ENCODE assay signal across 7 worm cellular contexts in genomic region chrIV:5603321-5603720, ce11.
TF ChIP-seq lines count a peak whose summit lies in the region.

No protein-coding gene starts in this region.

TF ChIP-seq in whole organism, L1 larva, 84 proteins besides CTCF, POLR2A, EP300 and RAD21 (continues in another document):
- TF ChIP-seq blmp-1 (tag; optimal IDR thresholded peaks at IDR 0.05; lab: Kevin White, UChicago), result no peak
- no peak for TF ChIP-seq Y116A8C.19 (tag; optimal IDR thresholded peaks at IDR 0.05; lab: Kevin White, UChicago; ENCODE audit: borderline replicate concordance)
- TF ChIP-seq nhr-237 (tag; optimal IDR thresholded peaks at IDR 0.05; lab: Kevin White, UChicago), result no peak
- no peak for TF ChIP-seq skn-1 (tag; optimal IDR thresholded peaks at IDR 0.05; lab: Kevin White, UChicago)
- peak; percentile 35 for TF ChIP-seq tbx-2 (tag; optimal IDR thresholded peaks at IDR 0.05; lab: Kevin White, UChicago)
- no peak for TF ChIP-seq mdl-1 (tag; optimal IDR thresholded peaks at IDR 0.05; lab: Kevin White, UChicago)
- no peak for TF ChIP-seq elt-2 (tag; optimal IDR thresholded peaks at IDR 0.05; lab: Kevin White, UChicago)
- peak; percentile 7 for TF ChIP-seq jun-1 (tag; optimal IDR thresholded peaks at IDR 0.05; lab: Kevin White, UChicago)
- no peak; the same call in 1 of the 2 replicates for TF ChIP-seq nhr-19 (GFP tag; conservative IDR thresholded peaks at IDR 0.05; lab: Robert Waterston, UW)
- no peak for TF ChIP-seq nhr-28 (tag; optimal IDR thresholded peaks at IDR 0.05; lab: Kevin White, UChicago)
- TF ChIP-seq ztf-11 (tag; optimal IDR thresholded peaks at IDR 0.05; lab: Kevin White, UChicago), result no peak
- no peak for TF ChIP-seq nhr-20 (tag; optimal IDR thresholded peaks at IDR 0.05; lab: Kevin White, UChicago)
- no peak for TF ChIP-seq elt-3 (tag; optimal IDR thresholded peaks at IDR 0.05; lab: Kevin White, UChicago)

TF ChIP-seq in whole organism, L2 larva, 48 proteins besides CTCF, POLR2A, EP300 and RAD21:
- TF ChIP-seq nhr-77 (tag; optimal IDR thresholded peaks at IDR 0.05; lab: Kevin White, UChicago) (no peak), sma-9 (GFP tag; optimal IDR thresholded peaks at IDR 0.05; lab: Kevin White, UChicago) (peak; percentile 53), sma-9 (tag; optimal IDR thresholded peaks at IDR 0.05; lab: Kevin White, UChicago) (no peak), zag-1 (tag; optimal IDR thresholded peaks at IDR 0.05; lab: Kevin White, UChicago) (no peak), unc-62 (GFP tag; optimal IDR thresholded peaks at IDR 0.05; lab: Kevin White, UChicago) (no peak), skn-1 (tag; optimal IDR thresholded peaks at IDR 0.05; lab: Kevin White, UChicago) (no peak), nhr-129 (tag; optimal IDR thresholded peaks at IDR 0.05; lab: Kevin White, UChicago) (peak; percentile 75), lsy-2 (tag; optimal IDR thresholded peaks at IDR 0.05; lab: Kevin White, UChicago) (peak in 1 of 2 experiments; percentile 4), blmp-1 (tag; optimal IDR thresholded peaks at IDR 0.05; lab: Kevin White, UChicago; ENCODE audit: insufficient read depth) (no peak), sma-3 (GFP tag; optimal IDR thresholded peaks at IDR 0.05; lab: Kevin White, UChicago) (no peak), nhr-6 (tag; optimal IDR thresholded peaks at IDR 0.05; lab: Kevin White, UChicago) (no peak), F13H6.1 (tag; optimal IDR thresholded peaks at IDR 0.05; lab: Kevin White, UChicago) (peak; percentile 74)

TF ChIP-seq in whole organism, L3 larva, 47 proteins besides CTCF, POLR2A, EP300 and RAD21 (continues in another document):
- TF ChIP-seq fkh-10 (GFP tag; optimal IDR thresholded peaks at IDR 0.05; lab: Kevin White, UChicago) (no peak), nfya-1 (tag; optimal IDR thresholded peaks at IDR 0.05; lab: Kevin White, UChicago; ENCODE audit: insufficient read depth) (peak; percentile 34), fkh-2 (tag; optimal IDR thresholded peaks at IDR 0.05; lab: Kevin White, UChicago) (no peak), elt-2 (tag; optimal IDR thresholded peaks at IDR 0.05; lab: Kevin White, UChicago) (no peak), ztf-4 (tag; optimal IDR thresholded peaks at IDR 0.05; lab: Kevin White, UChicago) (no peak), nhr-11 (tag; optimal IDR thresholded peaks at IDR 0.05; lab: Kevin White, UChicago) (no peak), lsy-12 (tag; optimal IDR thresholded peaks at IDR 0.05; lab: Kevin White, UChicago) (no peak), ZK546.5 (tag; optimal IDR thresholded peaks at IDR 0.05; lab: Kevin White, UChicago) (no peak), R02D3.7 (tag; optimal IDR thresholded peaks at IDR 0.05; lab: Kevin White, UChicago) (no peak), lin-15B (tag; optimal IDR thresholded peaks at IDR 0.05; lab: Kevin White, UChicago) (no peak), elt-1 (tag; optimal IDR thresholded peaks at IDR 0.05; lab: Kevin White, UChicago) (no peak), ceh-9 (tag; optimal IDR thresholded peaks at IDR 0.05; lab: Kevin White, UChicago) (no peak), pha-4 (tag; optimal IDR thresholded peaks at IDR 0.05; lab: Kevin White, UChicago) (peak; percentile 100), ztf-11 (tag; optimal IDR thresholded peaks at IDR 0.05; lab: Kevin White, UChicago) (no peak), mdl-1 (tag; optimal IDR thresholded peaks at IDR 0.05; lab: Kevin White, UChicago) (no peak)

TF ChIP-seq in whole organism, L4 larva, 104 proteins besides CTCF, POLR2A, EP300 and RAD21 (continues in another document):
- no peak for TF ChIP-seq pha-4 (GFP tag; IDR thresholded peaks at IDR 0.05; lab: Robert Waterston, UW)
- TF ChIP-seq pha-4 (tag; optimal IDR thresholded peaks at IDR 0.05; lab: Kevin White, UChicago), result peak; percentile 91
- TF ChIP-seq T26A8.4 (GFP tag; IDR thresholded peaks at IDR 0.05; lab: Robert Waterston, UW), result no peak
- TF ChIP-seq hlh-11 (tag; optimal IDR thresholded peaks at IDR 0.05; lab: Kevin White, UChicago), result peak; percentile 5
- peak in 1 of 2 experiments; percentile 14 for TF ChIP-seq lsy-2 (tag; optimal IDR thresholded peaks at IDR 0.05; lab: Kevin White, UChicago)
- peak; percentile 49 for TF ChIP-seq nhr-6 (tag; optimal IDR thresholded peaks at IDR 0.05; lab: Kevin White, UChicago)
- TF ChIP-seq daf-16 (GFP tag; optimal IDR thresholded peaks at IDR 0.05; lab: Kevin White, UChicago), result no peak
- TF ChIP-seq daf-16 (tag; optimal IDR thresholded peaks at IDR 0.05; lab: Kevin White, UChicago), result peak; percentile 77
- TF ChIP-seq dve-1 (tag; optimal IDR thresholded peaks at IDR 0.05; lab: Kevin White, UChicago; ENCODE audit: insufficient read depth), result peak; percentile 12
- TF ChIP-seq madf-9 (GFP tag; conservative IDR thresholded peaks at IDR 0.05; lab: Robert Waterston, UW), result no peak
- peak; percentile 27 for TF ChIP-seq mes-2 (tag; optimal IDR thresholded peaks at IDR 0.05; lab: Kevin White, UChicago; ENCODE audit: poor library complexity, severe bottlenecking)
- 0 out of 2 replicates have a peak, but pooled peaks have one; percentile 57 for TF ChIP-seq snpc-1.2 (GFP tag; IDR thresholded peaks at IDR 0.05; lab: Robert Waterston, UW)
- no peak for TF ChIP-seq zip-11 (GFP tag; IDR thresholded peaks at IDR 0.05; lab: Robert Waterston, UW)

TF ChIP-seq in whole organism, late embryonic, 69 proteins besides CTCF, POLR2A, EP300 and RAD21 (continues in another document):
- TF ChIP-seq ceh-22 (tag; optimal IDR thresholded peaks at IDR 0.05; lab: Kevin White, UChicago) (no peak), ceh-14 (tag; optimal IDR thresholded peaks at IDR 0.05; lab: Kevin White, UChicago) (no peak), sdc-2 (tag; optimal IDR thresholded peaks at IDR 0.05; lab: Kevin White, UChicago) (no peak), ceh-2 (tag; optimal IDR thresholded peaks at IDR 0.05; lab: Kevin White, UChicago) (no peak), pros-1 (tag; optimal IDR thresholded peaks at IDR 0.05; lab: Kevin White, UChicago) (no peak), ceh-34 (tag; optimal IDR thresholded peaks at IDR 0.05; lab: Kevin White, UChicago) (peak; percentile 24), pax-1 (tag; optimal IDR thresholded peaks at IDR 0.05; lab: Kevin White, UChicago) (no peak), rnt-1 (tag; optimal IDR thresholded peaks at IDR 0.05; lab: Kevin White, UChicago) (no peak), Y22D7AL.16 (tag; optimal IDR thresholded peaks at IDR 0.05; lab: Kevin White, UChicago) (no peak), tbx-7 (tag; optimal IDR thresholded peaks at IDR 0.05; lab: Kevin White, UChicago) (no peak), hlh-15 (tag; optimal IDR thresholded peaks at IDR 0.05; lab: Kevin White, UChicago) (no peak), madf-2 (tag; optimal IDR thresholded peaks at IDR 0.05; lab: Kevin White, UChicago) (no peak), ceh-18 (tag; optimal IDR thresholded peaks at IDR 0.05; lab: Kevin White, UChicago) (no peak), unc-3 (GFP tag; conservative IDR thresholded peaks at IDR 0.05; lab: Robert Waterston, UW) (no peak), unc-3 (tag; optimal IDR thresholded peaks at IDR 0.05; lab: Kevin White, UChicago) (no peak), sox-4 (tag; optimal IDR thresholded peaks at IDR 0.05; lab: Kevin White, UChicago) (no peak)

TF ChIP-seq in whole organism, mixed stage, embryonic, 35 proteins besides CTCF, POLR2A, EP300 and RAD21:
- TF ChIP-seq pha-4 (tag; optimal IDR thresholded peaks at IDR 0.05; lab: Kevin White, UChicago), result peak; percentile 87
- no peak for TF ChIP-seq sptf-1 (tag; optimal IDR thresholded peaks at IDR 0.05; lab: Kevin White, UChicago)

TF ChIP-seq in whole organism, young adult, 124 proteins besides CTCF, POLR2A, EP300 and RAD21:
- TF ChIP-seq gei-17 (GFP tag; optimal IDR thresholded peaks at IDR 0.05; lab: Kevin White, UChicago) (no peak), C17E4.6 (GFP tag; IDR thresholded peaks at IDR 0.05; lab: Robert Waterston, UW) (no peak), cebp-1 (GFP tag; IDR thresholded peaks at IDR 0.05; lab: Robert Waterston, UW) (0 out of 2 replicates have a peak, but pooled peaks have one; percentile 18), cebp-1 (tag; optimal IDR thresholded peaks at IDR 0.05; lab: Kevin White, UChicago) (peak; percentile 34), zim-3 (tag; optimal IDR thresholded peaks at IDR 0.05; lab: Kevin White, UChicago) (no peak), ceh-40 (GFP tag; IDR thresholded peaks at IDR 0.05; lab: Robert Waterston, UW) (no peak), B0336.3 (GFP tag; IDR thresholded peaks at IDR 0.05; lab: Robert Waterston, UW) (no peak), sea-2 (GFP tag; IDR thresholded peaks at IDR 0.05; lab: Robert Waterston, UW) (no peak)
